Worm (Caenorhabditis elegans) whole organism, young adult: ENCODE data around the gene ZK488.6.

ENCODE experiments used
- C06A6.2 ChIP-seq: fragments of 200-800 bp; sonication (Bioruptor generic); conservative IDR thresholded peaks from 2 replicates; pipeline ENCODE4 v1.3.6; 2022; ENCODE audit warnings: missing genetic modification characterization, missing compliant biosample characterization
- F52B5.7 ChIP-seq: sonication (generic microtip); optimal IDR thresholded peaks from 2 replicates; lab custom pipeline; 2016; ENCODE audit warnings: mild to moderate bottlenecking, missing genetic modification characterization, missing compliant biosample characterization
- F57A8.1 ChIP-seq: fragments of 200-800 bp; sonication (Bioruptor generic); optimal IDR thresholded peaks from 2 replicates; lab custom pipeline; 2018; ENCODE audit warnings: mild to moderate bottlenecking, missing genetic modification characterization, moderate library complexity, missing compliant biosample characterization
- Y53G8AR.9 ChIP-seq: fragments of 200-800 bp; sonication (Bioruptor generic); conservative IDR thresholded peaks from 2 replicates; pipeline ENCODE4 v1.3.6; 2022; ENCODE audit warnings: missing genetic modification reagents, missing genetic modification characterization, missing compliant biosample characterization
- ceh-27 ChIP-seq: fragments of 200-800 bp; sonication (Bioruptor generic); optimal IDR thresholded peaks from 2 replicates; lab custom pipeline; 2018; ENCODE audit warnings: mild to moderate bottlenecking, missing genetic modification characterization, moderate library complexity, missing compliant biosample characterization
- dpl-1 ChIP-seq: fragments of 150-350 bp; optimal IDR thresholded peaks from 2 replicates; lab custom pipeline; 2014; ENCODE audit warnings: missing biosample characterization, missing genetic modification reagents, missing genetic modification characterization
- lag-1 ChIP-seq: fragments of 200-800 bp; sonication (Bioruptor generic); IDR thresholded peaks from 2 replicates; pipeline ENCODE4 v1.3.6; 2022; ENCODE audit warnings: missing genetic modification reagents, missing genetic modification characterization, missing compliant biosample characterization
- pha-4 ChIP-seq: fragments of 150-350 bp; sonication (generic microtip); optimal IDR thresholded peaks from 2 replicates; lab custom pipeline; 2014; ENCODE audit warnings: missing biosample characterization, missing genetic modification reagents, missing genetic modification characterization
- rec-8 ChIP-seq, 2 experiments: sonication (generic microtip); optimal IDR thresholded peaks; 2 replicates each; lab custom pipeline; 2016; ENCODE audit warnings: mild to moderate bottlenecking in 2 of 2, missing genetic modification characterization in 2 of 2, missing genetic modification reagents in 2 of 2, missing genotype in 2 of 2, missing biosample characterization in 1 of 2, missing compliant biosample characterization in 1 of 2, moderate library complexity in 1 of 2
- snpc-4 ChIP-seq, 5 experiments: fragments of 150-350 bp in 1 of 5; sonication (generic microtip) in 4 of 5; optimal IDR thresholded peaks; 2 replicates each; lab custom pipeline; 2014 to 2018; ENCODE audit warnings: missing genetic modification characterization in 5 of 5, missing biosample characterization in 3 of 5, antibody characterized with exemption in 2 of 5, mild to moderate bottlenecking in 2 of 5, missing compliant biosample characterization in 2 of 5, missing genotype in 2 of 5, moderate library complexity in 2 of 5, missing genetic modification reagents in 1 of 5
- unc-62 ChIP-seq: fragments of 150-350 bp; optimal IDR thresholded peaks from 2 replicates; lab custom pipeline; 2014; ENCODE audit warnings: missing biosample characterization, missing genetic modification reagents, missing genetic modification characterization
- zim-3 ChIP-seq: sonication (generic microtip); optimal IDR thresholded peaks from 2 replicates; lab custom pipeline; 2017; ENCODE audit warnings: mild to moderate bottlenecking, missing genetic modification characterization, moderate library complexity, missing compliant biosample characterization

ce11 chrV:587818-588217 is 2.5 kb upstream of the ZK488.6 start, which contains the start of gene K06H6.1:
- TF ChIP-seq zim-3: no peak
- TF ChIP-seq ceh-27 (GFP tag; lab: Kevin White, UChicago): no peak
- no peak for TF ChIP-seq pha-4
- no peak for TF ChIP-seq lag-1 (GFP tag; lab: Robert Waterston, UW)
- TF ChIP-seq F57A8.1 (GFP tag; lab: Kevin White, UChicago): no peak
- TF ChIP-seq snpc-4 (GFP tag; optimal IDR thresholded peaks at IDR 0.05; lab: Kevin White, UChicago): no peak
- TF ChIP-seq snpc-4 (tag; optimal IDR thresholded peaks at IDR 0.05; lab: Kevin White, UChicago): no peak
- no peak for TF ChIP-seq rec-8 (tag; optimal IDR thresholded peaks at IDR 0.05; lab: Kevin White, UChicago)
- TF ChIP-seq C06A6.2: no peak
- no peak for TF ChIP-seq unc-62 (GFP tag; lab: Kevin White, UChicago)
- no peak for TF ChIP-seq dpl-1 (GFP tag; lab: Kevin White, UChicago)
- no peak for TF ChIP-seq F52B5.7 (tag; lab: Kevin White, UChicago)
- TF ChIP-seq Y53G8AR.9 (GFP tag; lab: Robert Waterston, UW): no peak
